Fruit fly (Drosophila melanogaster) whole organism, pupa: ENCODE data around the gene Usp14.

ENCODE experiments used
- CG14655 ChIP-seq: fragments of 200-800 bp; sonication (Bioruptor generic); optimal IDR thresholded peaks from 3 replicates; lab custom pipeline; 2017; ENCODE audit warnings: mild to moderate bottlenecking, missing biosample characterization, missing genetic modification reagents, missing genetic modification characterization
- CG17806 ChIP-seq: fragments of 200-800 bp; sonication (Bioruptor generic); optimal IDR thresholded peaks from 2 replicates; lab custom pipeline; 2018; ENCODE audit warnings: missing biosample characterization, mild to moderate bottlenecking, missing genetic modification characterization, moderate library complexity
- CG32121 ChIP-seq: fragments of 200-800 bp; sonication (Bioruptor generic); IDR thresholded peaks from 2 replicates; pipeline ENCODE4 v1.3.6; 2022; ENCODE audit warnings: missing biosample characterization, missing genetic modification characterization
- CG4496 ChIP-seq: fragments of 200-800 bp; sonication (Bioruptor generic); IDR thresholded peaks from 3 replicates; pipeline ENCODE4 v1.3.6; 2022; ENCODE audit warnings: missing biosample characterization, missing genetic modification characterization
- CG8301 ChIP-seq: fragments of 200-800 bp; sonication (Bioruptor generic); optimal IDR thresholded peaks from 2 replicates; lab custom pipeline; 2018; ENCODE audit warnings: missing biosample characterization, mild to moderate bottlenecking, missing genetic modification characterization
- D1 ChIP-seq: fragments of 200-800 bp; sonication (Bioruptor generic); optimal IDR thresholded peaks from 2 replicates; lab custom pipeline; 2018; ENCODE audit warnings: missing biosample characterization, mild to moderate bottlenecking, missing genetic modification characterization, moderate library complexity
- EcR ChIP-seq: fragments of 200-800 bp; sonication (Bioruptor generic); optimal IDR thresholded peaks from 3 replicates; lab custom pipeline; 2019; ENCODE audit warnings: missing biosample characterization, missing genetic modification characterization, mild to moderate bottlenecking, moderate library complexity, missing genetic modification reagents
- Ets98B ChIP-seq: fragments of 200-800 bp; sonication (Bioruptor generic); IDR thresholded peaks from 2 replicates; pipeline ENCODE4 v1.3.6; 2022; ENCODE audit warnings: missing biosample characterization, missing genetic modification characterization
- Pif1A ChIP-seq: fragments of 200-800 bp; sonication (Bioruptor generic); optimal IDR thresholded peaks from 3 replicates; lab custom pipeline; 2016; ENCODE audit warnings: missing biosample characterization, missing genetic modification characterization
- Snoo ChIP-seq: fragments of 200-800 bp; sonication (Bioruptor generic); optimal IDR thresholded peaks from 3 replicates; lab custom pipeline; 2017; ENCODE audit warnings: missing biosample characterization, mild to moderate bottlenecking, missing genetic modification characterization, inconsistent platforms
- gl ChIP-seq: fragments of 200-800 bp; sonication (Bioruptor generic); optimal IDR thresholded peaks from 2 replicates; lab custom pipeline; 2018; ENCODE audit warnings: missing biosample characterization, mild to moderate bottlenecking, missing genetic modification characterization

DNA sequence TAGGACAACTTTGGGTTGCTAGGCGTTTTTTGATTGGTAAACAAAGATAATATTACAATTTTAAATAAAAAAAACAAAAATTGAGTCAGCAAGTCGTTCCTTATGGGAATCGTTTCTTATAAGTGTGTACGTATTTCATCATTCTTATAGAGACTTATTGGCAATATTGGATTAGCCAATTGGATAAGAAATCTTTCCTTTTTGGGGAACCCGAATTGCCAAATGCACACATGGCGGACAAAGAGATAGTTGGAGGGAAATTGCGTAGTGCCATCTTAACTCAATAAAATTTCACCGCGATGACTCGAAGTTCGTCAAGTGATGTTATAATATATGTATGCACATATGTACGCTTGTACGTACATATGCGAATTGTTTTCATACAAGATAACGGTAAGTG lies 22.9 kb downstream of the Usp14 start:
- TF ChIP-seq Snoo (tag; lab: Kevin White, UChicago) (no peak), D1 (tag; lab: Kevin White, UChicago) (no peak), Pif1A (GFP tag; lab: Kevin White, UChicago) (no peak), Ets98B (GFP tag; lab: Robert Waterston, UW) (no peak), CG14655 (GFP tag; lab: Kevin White, UChicago) (no peak), EcR (GFP tag; lab: Kevin White, UChicago) (no peak), CG4496 (no peak), gl (no peak), CG17806 (tag; lab: Kevin White, UChicago) (no peak), CG32121 (GFP tag; lab: Robert Waterston, UW) (no peak), CG8301 (tag; lab: Kevin White, UChicago) (no peak)
